Fruit fly (Drosophila melanogaster) whole organism, prepupa: ENCODE results near the gene Or22b.

Experiments used
- Blimp-1 ChIP-seq: fragments of 200-800 bp; sonication (Bioruptor generic); optimal IDR thresholded peaks from 3 replicates; lab custom pipeline; 2017; ENCODE audit warnings: missing biosample characterization, missing genetic modification characterization, mild to moderate bottlenecking, moderate library complexity, missing genetic modification reagents
- CG7368 ChIP-seq: fragments of 200-800 bp; sonication (Bioruptor generic); optimal IDR thresholded peaks from 3 replicates; lab custom pipeline; 2016; ENCODE audit warnings: missing biosample characterization, missing genetic modification characterization
- CG8119 ChIP-seq: fragments of 200-800 bp; sonication (Bioruptor generic); IDR thresholded peaks from 3 replicates; pipeline ENCODE4 v1.3.6; 2022; ENCODE audit warnings: missing biosample characterization, missing genetic modification characterization

dm6 chr2L:1500312-1500711 lies 22.2 kb upstream of the Or22b start, which contains the start of gene CG18131:
- TF ChIP-seq CG7368 (GFP tag; lab: Kevin White, UChicago) (no peak), CG8119 (GFP tag; lab: Robert Waterston, UW) (no peak), Blimp-1 (GFP tag; lab: Kevin White, UChicago) (no peak)
